Fruit fly (Drosophila melanogaster) whole organism, embryonic: ENCODE measurements around the gene CG12290.

Experiments used
- Abd-B ChIP-seq: fragments of 200-800 bp; sonication (Bioruptor generic); optimal IDR thresholded peaks from 2 replicates; lab custom pipeline; 2018; ENCODE audit warnings: missing biosample characterization, mild to moderate bottlenecking, missing genetic modification characterization, moderate library complexity
- CG10979 ChIP-seq: fragments of 200-800 bp; sonication (Bioruptor generic); optimal IDR thresholded peaks from 2 replicates; lab custom pipeline; 2018; ENCODE audit warnings: missing biosample characterization, mild to moderate bottlenecking, missing genetic modification characterization, moderate library complexity
- CG11247 ChIP-seq: fragments of 200-800 bp; sonication (Bioruptor generic); IDR thresholded peaks from 2 replicates; pipeline ENCODE4 v1.3.6; 2022; ENCODE audit warnings: missing biosample characterization, missing genetic modification characterization
- CG11456 ChIP-seq: fragments of 200-800 bp; sonication (Bioruptor generic); IDR thresholded peaks from 3 replicates; pipeline ENCODE4 v1.3.6; 2022; ENCODE audit warnings: missing biosample characterization, missing genetic modification characterization
- CG11695 ChIP-seq: fragments of 200-800 bp; sonication (Bioruptor generic); IDR thresholded peaks from 3 replicates; pipeline ENCODE4 v1.3.6; 2022; ENCODE audit warnings: missing biosample characterization, missing genetic modification characterization
- CG12155 ChIP-seq: fragments of 200-800 bp; sonication (Bioruptor generic); optimal IDR thresholded peaks from 3 replicates; lab custom pipeline; 2016; ENCODE audit warnings: missing biosample characterization, missing genetic modification characterization
- CG12659 ChIP-seq: fragments of 200-800 bp; sonication (Bioruptor generic); optimal IDR thresholded peaks from 3 replicates; lab custom pipeline; 2017; ENCODE audit warnings: mild to moderate bottlenecking, missing biosample characterization, missing genetic modification reagents, missing genetic modification characterization
- CG13123 ChIP-seq: fragments of 200-800 bp; sonication (Bioruptor generic); optimal IDR thresholded peaks from 2 replicates; lab custom pipeline; 2016; ENCODE audit warnings: missing biosample characterization, missing genetic modification characterization
- CG15011 ChIP-seq: fragments of 200-800 bp; sonication (Bioruptor generic); optimal IDR thresholded peaks from 3 replicates; lab custom pipeline; 2018; ENCODE audit warnings: missing biosample characterization, mild to moderate bottlenecking, missing genetic modification characterization
- CG15514 ChIP-seq: fragments of 200-800 bp; sonication (Bioruptor generic); optimal IDR thresholded peaks from 3 replicates; lab custom pipeline; 2017; ENCODE audit warnings: missing biosample characterization, missing genetic modification characterization, mild to moderate bottlenecking, moderate library complexity, missing genetic modification reagents
- CG17328 ChIP-seq: fragments of 200-800 bp; sonication (Bioruptor generic); IDR thresholded peaks from 2 replicates; pipeline ENCODE4 v1.3.6; 2022; ENCODE audit warnings: missing biosample characterization, missing genetic modification characterization
- CG17385 ChIP-seq: fragments of 200-800 bp; sonication (Bioruptor generic); optimal IDR thresholded peaks from 3 replicates; lab custom pipeline; 2018; ENCODE audit warnings: missing biosample characterization, mild to moderate bottlenecking, missing genetic modification characterization
- CG17912 ChIP-seq: fragments of 200-800 bp; sonication (Bioruptor generic); optimal IDR thresholded peaks from 2 replicates; lab custom pipeline; 2018; ENCODE audit warnings: missing biosample characterization, mild to moderate bottlenecking, missing genetic modification characterization
- CG2120 ChIP-seq: fragments of 200-800 bp; sonication (Bioruptor generic); optimal IDR thresholded peaks from 3 replicates; lab custom pipeline; 2016; ENCODE audit warnings: missing biosample characterization, missing genetic modification characterization
- CG2199 ChIP-seq: fragments of 200-800 bp; sonication (Bioruptor generic); IDR thresholded peaks from 3 replicates; pipeline ENCODE4 v1.3.6; 2022; ENCODE audit warnings: missing biosample characterization, missing genetic modification characterization
- CG2889 ChIP-seq: fragments of 200-800 bp; sonication (Bioruptor generic); IDR thresholded peaks from 3 replicates; pipeline ENCODE4 v1.3.6; 2022; ENCODE audit warnings: missing biosample characterization, missing genetic modification characterization
- CG30403 ChIP-seq: fragments of 200-800 bp; sonication (Bioruptor generic); optimal IDR thresholded peaks from 3 replicates; lab custom pipeline; 2016; ENCODE audit warnings: missing biosample characterization, missing genetic modification characterization
- CG33213 ChIP-seq: fragments of 200-800 bp; sonication (Bioruptor generic); optimal IDR thresholded peaks from 3 replicates; lab custom pipeline; 2016; ENCODE audit warnings: missing biosample characterization, missing genetic modification characterization
- CG3726 ChIP-seq: fragments of 200-800 bp; sonication (Bioruptor generic); IDR thresholded peaks from 3 replicates; pipeline ENCODE4, ENCODE4 v1.3.6; 2022; ENCODE audit warnings: missing biosample characterization, missing genetic modification characterization
- CG3838 ChIP-seq: fragments of 200-800 bp; sonication (Bioruptor generic); optimal IDR thresholded peaks from 3 replicates; lab custom pipeline; 2016; ENCODE audit warnings: missing biosample characterization, missing genetic modification characterization
- CG4282 ChIP-seq: fragments of 200-800 bp; sonication (Bioruptor generic); optimal IDR thresholded peaks from 2 replicates; lab custom pipeline; 2016; ENCODE audit warnings: missing biosample characterization, missing genetic modification characterization
- CG4424 ChIP-seq: fragments of 200-800 bp; sonication (Bioruptor generic); optimal IDR thresholded peaks from 3 replicates; lab custom pipeline; 2016; ENCODE audit warnings: missing biosample characterization, missing genetic modification characterization
- CG5953 ChIP-seq: fragments of 200-800 bp; sonication (Bioruptor generic); IDR thresholded peaks from 2 replicates; pipeline ENCODE4 v1.3.6; 2022; ENCODE audit warnings: missing biosample characterization, missing genetic modification characterization
- CG6854 ChIP-seq: fragments of 200-800 bp; sonication (Bioruptor generic); optimal IDR thresholded peaks from 3 replicates; lab custom pipeline; 2017; ENCODE audit warnings: missing biosample characterization, mild to moderate bottlenecking, missing genetic modification characterization
- CG7928 ChIP-seq: fragments of 200-800 bp; sonication (Bioruptor generic); optimal IDR thresholded peaks from 2 replicates; lab custom pipeline; 2017; ENCODE audit warnings: missing biosample characterization, mild to moderate bottlenecking, missing genetic modification characterization
- CG8359 ChIP-seq: fragments of 200-800 bp; sonication (Bioruptor generic); optimal IDR thresholded peaks from 2 replicates; lab custom pipeline; 2017; ENCODE audit warnings: missing biosample characterization, mild to moderate bottlenecking, missing genetic modification characterization, borderline replicate concordance
- CkIIα-i1 ChIP-seq: fragments of 200-800 bp; sonication (Bioruptor generic); IDR thresholded peaks from 2 replicates; pipeline ENCODE4 v1.3.6; 2022; ENCODE audit warnings: missing biosample characterization, missing genetic modification characterization
- Dll ChIP-seq: fragments of 200-800 bp; sonication (Bioruptor generic); IDR thresholded peaks from 4 replicates; pipeline ENCODE4 v1.3.6; 2022; ENCODE audit warnings: missing biosample characterization, missing genetic modification characterization; ENCODE audit not compliant: partially characterized antibody
- Doc2 ChIP-seq: fragments of 200-800 bp; sonication (Bioruptor generic); IDR thresholded peaks from 2 replicates; pipeline ENCODE4 v1.3.6; 2022; ENCODE audit warnings: missing biosample characterization, missing genetic modification characterization
- E2f1 ChIP-seq: fragments of 200-800 bp; sonication (Bioruptor generic); IDR thresholded peaks from 2 replicates; pipeline ENCODE4 v1.3.6; 2022; ENCODE audit warnings: missing biosample characterization, missing genetic modification characterization
- Ets65A ChIP-seq: fragments of 200-800 bp; sonication (Bioruptor generic); peaks from one replicate; lab custom pipeline; 2016; ENCODE audit warnings: missing biosample characterization, missing genetic modification characterization
- Fer1 ChIP-seq: fragments of 200-800 bp; sonication (Bioruptor generic); optimal IDR thresholded peaks from 2 replicates; lab custom pipeline; 2017; ENCODE audit warnings: missing biosample characterization, mild to moderate bottlenecking, missing genetic modification characterization
- Gsc ChIP-seq: fragments of 200-800 bp; sonication (Bioruptor generic); IDR thresholded peaks from 2 replicates; pipeline ENCODE4 v1.3.6; 2022; ENCODE audit warnings: missing biosample characterization, missing genetic modification characterization
- HLHmδ ChIP-seq: fragments of 200-800 bp; sonication (Bioruptor generic); optimal IDR thresholded peaks from 2 replicates; lab custom pipeline; 2018; ENCODE audit warnings: missing biosample characterization, mild to moderate bottlenecking, missing genetic modification characterization, moderate library complexity
- Hr39 ChIP-seq: fragments of >200 bp; optimal IDR thresholded peaks from 2 replicates; lab custom pipeline; 2017
- Med ChIP-seq: fragments of 200-800 bp; sonication (Bioruptor generic); peaks from one replicate; lab custom pipeline; 2016; ENCODE audit warnings: missing biosample characterization, missing genetic modification characterization, mild to moderate bottlenecking, inconsistent platforms, moderate library complexity
- NK7.1 ChIP-seq: fragments of 200-800 bp; sonication (Bioruptor generic); optimal IDR thresholded peaks from 3 replicates; lab custom pipeline; 2016; ENCODE audit warnings: missing biosample characterization, missing genetic modification characterization
- Sry-β ChIP-seq: fragments of 200-800 bp; sonication (Bioruptor generic); optimal IDR thresholded peaks from 2 replicates; lab custom pipeline; 2018; ENCODE audit warnings: missing biosample characterization, mild to moderate bottlenecking, missing genetic modification characterization, moderate library complexity
- ash1 ChIP-seq: fragments of 200-800 bp; sonication (Bioruptor generic); optimal IDR thresholded peaks from 2 replicates; lab custom pipeline; 2018; ENCODE audit warnings: missing biosample characterization, mild to moderate bottlenecking, missing genetic modification characterization
- bowl ChIP-seq: fragments of 200-800 bp; sonication (Bioruptor generic); IDR thresholded peaks from 2 replicates; pipeline ENCODE4 v1.3.6; 2022; ENCODE audit warnings: missing biosample characterization, missing genetic modification characterization
- br ChIP-seq: fragments of >200 bp; optimal IDR thresholded peaks from 2 replicates; lab custom pipeline; 2017
- bsh ChIP-seq, 2 experiments: fragments of 200-800 bp; sonication (Bioruptor generic); optimal IDR thresholded peaks; 2 replicates each; lab custom pipeline; 2017 to 2018; ENCODE audit warnings: mild to moderate bottlenecking in 2 of 2, missing biosample characterization in 2 of 2, missing genetic modification characterization in 2 of 2, moderate library complexity in 1 of 2
- btn ChIP-seq: fragments of 200-800 bp; sonication (Bioruptor generic); optimal IDR thresholded peaks from 2 replicates; lab custom pipeline; 2016; ENCODE audit warnings: missing biosample characterization, missing genetic modification characterization
- chm ChIP-seq: fragments of 200-800 bp; sonication (Bioruptor generic); IDR thresholded peaks from 2 replicates; pipeline ENCODE4 v1.3.6; 2022; ENCODE audit warnings: missing biosample characterization, missing genetic modification characterization
- dmrt99B ChIP-seq: fragments of 200-800 bp; sonication (Bioruptor generic); optimal IDR thresholded peaks from 2 replicates; lab custom pipeline; 2018; ENCODE audit warnings: missing biosample characterization, mild to moderate bottlenecking, missing genetic modification characterization, moderate library complexity
- fru ChIP-seq: fragments of >200 bp; optimal IDR thresholded peaks from 2 replicates; lab custom pipeline; 2017
- maf-S ChIP-seq: fragments of 200-800 bp; sonication (Bioruptor generic); optimal IDR thresholded peaks from 2 replicates; lab custom pipeline; 2016; ENCODE audit warnings: missing biosample characterization, missing genetic modification characterization
- pb ChIP-seq: fragments of 200-800 bp; sonication (Bioruptor generic); optimal IDR thresholded peaks from 3 replicates; lab custom pipeline; 2016; ENCODE audit warnings: missing biosample characterization, missing genetic modification characterization
- sisA ChIP-seq: fragments of 200-800 bp; sonication (Bioruptor generic); IDR thresholded peaks from 2 replicates; pipeline ENCODE4 v1.3.6; 2022; ENCODE audit warnings: missing biosample characterization, missing genetic modification characterization
- stwl ChIP-seq: fragments of 200-800 bp; sonication (Bioruptor generic); optimal IDR thresholded peaks from 3 replicates; lab custom pipeline; 2018; ENCODE audit warnings: missing biosample characterization, mild to moderate bottlenecking, missing genetic modification characterization, moderate library complexity
- sug ChIP-seq: fragments of 200-800 bp; optimal IDR thresholded peaks from 2 replicates; lab custom pipeline; 2019; ENCODE audit warnings: missing biosample characterization, mild to moderate bottlenecking, missing genetic modification characterization, moderate library complexity
- wek ChIP-seq: fragments of 200-800 bp; sonication (Bioruptor generic); optimal IDR thresholded peaks from 3 replicates; lab custom pipeline; 2018; ENCODE audit warnings: missing biosample characterization, mild to moderate bottlenecking, missing genetic modification characterization, moderate library complexity
- zen ChIP-seq: fragments of 200-800 bp; sonication (Bioruptor generic); optimal IDR thresholded peaks from 3 replicates; lab custom pipeline; 2018; ENCODE audit warnings: missing biosample characterization, mild to moderate bottlenecking, missing genetic modification characterization, moderate library complexity

The CG12290 gene

dm6 chr3R:26238945-26239344 is 8.9 kb downstream of the CG12290 start (continued):
- TF ChIP-seq CG3726 (GFP tag; lab: Robert Waterston, UW) (peak; percentile 55; the same call in 1 of the 3 replicates), CG4424 (GFP tag; lab: Kevin White, UChicago) (no peak), fru (lab: Kevin White, UChicago) (no peak), zen (tag; lab: Kevin White, UChicago) (no peak), bowl (GFP tag; lab: Robert Waterston, UW) (no peak), NK7.1 (GFP tag; lab: Kevin White, UChicago) (peak; percentile 30), E2f1 (GFP tag; lab: Robert Waterston, UW) (peak; percentile 60), sug (peak; percentile 31), CG3838 (GFP tag; lab: Kevin White, UChicago) (peak; percentile 18), HLHmδ (no peak), ash1 (GFP tag; lab: Kevin White, UChicago) (no peak), CG12659 (peak; percentile 41), CG2120 (peak; percentile 67), CG2199 (no peak), CkIIα-i1 (GFP tag; lab: Robert Waterston, UW) (no peak), pb (GFP tag; lab: Kevin White, UChicago) (peak; percentile 29), CG11247 (GFP tag; lab: Robert Waterston, UW) (peak; percentile 79), Fer1 (peak; percentile 74), maf-S (peak; percentile 31), CG4282 (GFP tag; lab: Kevin White, UChicago) (no peak), btn (GFP tag; lab: Kevin White, UChicago) (no peak), CG15011 (GFP tag; lab: Kevin White, UChicago) (peak; percentile 67), CG30403 (GFP tag; lab: Kevin White, UChicago) (no peak), CG17328 (0 out of 2 replicates have a peak, but pooled peaks have one; percentile 23), wek (peak; percentile 66), CG8359 (GFP tag; lab: Kevin White, UChicago) (peak; percentile 16), CG13123 (peak; percentile 32), CG7928 (peak; percentile 54), Hr39 (lab: Kevin White, UChicago) (no peak), Ets65A (GFP tag; lab: Kevin White, UChicago) (peak; percentile 9), Abd-B (GFP tag; lab: Kevin White, UChicago) (no peak), CG2889 (no peak), dmrt99B (tag; lab: Kevin White, UChicago) (peak; percentile 38), CG10979 (tag; lab: Kevin White, UChicago) (peak; percentile 48), stwl (no peak), Dll (GFP tag; lab: Robert Waterston, UW) (no peak), CG12155 (GFP tag; lab: Kevin White, UChicago) (peak; percentile 18), CG6854 (GFP tag; lab: Kevin White, UChicago) (peak; percentile 40), Gsc (GFP tag; lab: Robert Waterston, UW) (no peak), CG17385 (peak; percentile 27), CG5953 (GFP tag; lab: Robert Waterston, UW) (peak; percentile 47; the same call in 1 of the 2 replicates), Doc2 (no peak), CG11695 (GFP tag; lab: Robert Waterston, UW) (peak; percentile 58; the same call in 1 of the 3 replicates), CG15514 (GFP tag; lab: Kevin White, UChicago) (peak; percentile 69), CG33213 (GFP tag; lab: Kevin White, UChicago) (peak; percentile 56), Sry-β (GFP tag; lab: Kevin White, UChicago) (no peak), br (lab: Kevin White, UChicago) (no peak), CG17912 (GFP tag; lab: Kevin White, UChicago) (peak; percentile 50), Med (GFP tag; lab: Kevin White, UChicago) (peak; percentile 94), CG11456 (GFP tag; lab: Robert Waterston, UW) (peak; percentile 85), sisA (no peak), chm (GFP tag; lab: Robert Waterston, UW) (no peak), bsh (GFP tag; optimal IDR thresholded peaks at IDR 0.05; lab: Kevin White, UChicago) (peak in 1 of 2 experiments; percentile 43)
